Fruit fly (Drosophila melanogaster): ENCODE data around the gene HipHop.

The HipHop gene

DNA sequence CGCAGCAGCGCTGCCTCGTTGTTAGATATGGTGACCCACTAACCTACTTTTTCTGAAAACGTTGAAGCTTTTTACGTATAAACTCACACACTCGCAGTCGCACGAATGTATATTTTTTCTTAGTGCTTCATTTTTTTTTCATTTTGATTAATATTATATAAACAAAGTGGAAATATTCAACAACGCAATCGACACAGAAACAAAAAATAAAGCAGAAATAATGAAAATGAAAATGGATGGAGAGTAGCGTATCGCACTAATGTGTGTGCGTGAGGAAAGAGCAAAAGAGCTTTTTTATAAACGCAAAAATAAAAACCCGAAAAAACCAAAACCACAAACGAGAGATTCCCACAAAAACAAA, 34.9 kb upstream of the HipHop start:
- TF ChIP-seq dmrt93B (GFP tag; optimal IDR thresholded peaks at IDR 0.05), result no peak
- no peak for TF ChIP-seq pan (optimal IDR thresholded peaks at IDR 0.05)
- no peak for TF ChIP-seq br (GFP tag; optimal IDR thresholded peaks at IDR 0.05)
- no peak for TF ChIP-seq rgr (GFP tag; optimal IDR thresholded peaks at IDR 0.05)
- no peak for TF ChIP-seq Rel (GFP tag; optimal IDR thresholded peaks at IDR 0.05)
- no peak for TF ChIP-seq Rel (tag; optimal IDR thresholded peaks at IDR 0.05)
- TF ChIP-seq woc (GFP tag; optimal IDR thresholded peaks at IDR 0.05), result no peak
- no peak for TF ChIP-seq dsf (GFP tag; optimal IDR thresholded peaks at IDR 0.05; ENCODE audit: borderline replicate concordance)

DNA sequence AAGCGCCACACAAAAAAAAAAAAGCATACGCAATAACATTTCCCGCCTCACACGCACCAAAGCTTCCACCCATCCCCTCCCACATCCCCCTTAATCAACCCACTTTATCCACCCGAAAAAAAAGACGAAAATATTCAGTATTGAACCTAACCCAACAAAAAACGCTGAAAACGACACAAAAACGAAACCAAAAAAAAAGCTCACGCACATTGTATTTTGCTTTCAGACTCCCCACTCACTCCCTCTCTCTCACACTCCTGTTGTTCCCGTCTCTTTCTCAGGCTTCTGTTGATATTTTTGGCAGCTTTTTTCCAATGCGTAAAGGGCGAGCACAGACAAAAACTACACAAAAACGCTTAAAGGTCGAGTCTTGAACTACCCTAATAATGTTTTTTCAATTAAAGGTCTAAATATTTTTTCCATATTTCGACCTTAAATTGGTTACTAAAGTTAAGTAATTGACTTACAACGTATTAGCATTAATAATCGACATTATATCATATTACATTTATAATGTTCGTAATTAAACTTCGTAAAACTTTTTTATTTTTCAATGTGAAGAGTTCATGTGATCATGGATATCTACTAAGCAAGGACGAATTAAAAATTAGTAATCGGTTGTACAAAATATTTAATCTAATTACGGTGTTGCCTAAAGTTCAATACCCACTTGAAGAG, 34.4 kb upstream of the HipHop start:
- no peak for TF ChIP-seq CG9705 (GFP tag; optimal IDR thresholded peaks at IDR 0.05)
- TF ChIP-seq woc (GFP tag; optimal IDR thresholded peaks at IDR 0.05), result peak; percentile 26
- no peak for TF ChIP-seq Hr83 (GFP tag; optimal IDR thresholded peaks at IDR 0.05; ENCODE audit: poor library complexity, severe bottlenecking)
- peak; percentile 4 for TF ChIP-seq fru (GFP tag; optimal IDR thresholded peaks at IDR 0.05)
- TF ChIP-seq HLH106 (tag; optimal IDR thresholded peaks at IDR 0.05), result no peak
- TF ChIP-seq psq (GFP tag; optimal IDR thresholded peaks at IDR 0.05), result no peak
- TF ChIP-seq N (GFP tag; optimal IDR thresholded peaks at IDR 0.05), result no peak
- no peak for TF ChIP-seq Dif (GFP tag; optimal IDR thresholded peaks at IDR 0.05; ENCODE audit: partially characterized antibody)
- no peak for TF ChIP-seq tai (GFP tag; optimal IDR thresholded peaks at IDR 0.05)
- no peak for TF ChIP-seq dsf (GFP tag; optimal IDR thresholded peaks at IDR 0.05; ENCODE audit: borderline replicate concordance)
- no peak for TF ChIP-seq pan (optimal IDR thresholded peaks at IDR 0.05)
- TF ChIP-seq dmrt93B (GFP tag; optimal IDR thresholded peaks at IDR 0.05), result no peak
- TF ChIP-seq GATAd (GFP tag; optimal IDR thresholded peaks at IDR 0.05), result no peak
- TF ChIP-seq Dfd (GFP tag; optimal IDR thresholded peaks at IDR 0.05), result no peak
- TF ChIP-seq usp (GFP tag; optimal IDR thresholded peaks at IDR 0.05), result no peak
- no peak for TF ChIP-seq dl (GFP tag; optimal IDR thresholded peaks at IDR 0.05; ENCODE audit: insufficient read depth in 1 of 2, partially characterized antibody in 2 of 2)
- TF ChIP-seq CG32264 (GFP tag; optimal IDR thresholded peaks at IDR 0.05), result no peak
- no peak for TF ChIP-seq lola (GFP tag; optimal IDR thresholded peaks at IDR 0.05)
- TF ChIP-seq Rel (GFP tag; optimal IDR thresholded peaks at IDR 0.05), result no peak
- no peak for TF ChIP-seq Rel (tag; optimal IDR thresholded peaks at IDR 0.05)
- TF ChIP-seq h (GFP tag; optimal IDR thresholded peaks at IDR 0.05), result no peak
- no peak for TF ChIP-seq Jra (GFP tag; optimal IDR thresholded peaks at IDR 0.05)
- TF ChIP-seq ey (GFP tag; optimal IDR thresholded peaks at IDR 0.05), result no peak
- TF ChIP-seq Myc (optimal IDR thresholded peaks at IDR 0.05), result no peak
- TF ChIP-seq Mio (GFP tag; optimal IDR thresholded peaks at IDR 0.05), result no peak
- no peak for TF ChIP-seq rgr (GFP tag; optimal IDR thresholded peaks at IDR 0.05)
- TF ChIP-seq Abd-B (GFP tag; optimal IDR thresholded peaks at IDR 0.05), result no peak
- no peak for TF ChIP-seq jim (GFP tag; optimal IDR thresholded peaks at IDR 0.05)
- no peak for TF ChIP-seq CrebA (GFP tag; optimal IDR thresholded peaks at IDR 0.05; ENCODE audit: borderline replicate concordance)
- TF ChIP-seq brk (GFP tag; optimal IDR thresholded peaks at IDR 0.05), result no peak
- peak in 1 of 2 experiments; percentile 23 for TF ChIP-seq foxo (GFP tag; optimal IDR thresholded peaks at IDR 0.05)
- TF ChIP-seq OdsH (GFP tag; optimal IDR thresholded peaks at IDR 0.05), result no peak
- peak; percentile 29 for TF ChIP-seq sv (GFP tag; optimal IDR thresholded peaks at IDR 0.05)
- TF ChIP-seq Hnf4 (GFP tag; optimal IDR thresholded peaks at IDR 0.05), result no peak
- TF ChIP-seq sage (GFP tag; optimal IDR thresholded peaks at IDR 0.05), result no peak
- peak; percentile 18 for TF ChIP-seq Sp1 (GFP tag; optimal IDR thresholded peaks at IDR 0.05)
- TF ChIP-seq Hr78 (GFP tag; optimal IDR thresholded peaks at IDR 0.05), result no peak
- no peak for TF ChIP-seq Vsx2 (GFP tag; optimal IDR thresholded peaks at IDR 0.05; ENCODE audit: partially characterized antibody)

DNA sequence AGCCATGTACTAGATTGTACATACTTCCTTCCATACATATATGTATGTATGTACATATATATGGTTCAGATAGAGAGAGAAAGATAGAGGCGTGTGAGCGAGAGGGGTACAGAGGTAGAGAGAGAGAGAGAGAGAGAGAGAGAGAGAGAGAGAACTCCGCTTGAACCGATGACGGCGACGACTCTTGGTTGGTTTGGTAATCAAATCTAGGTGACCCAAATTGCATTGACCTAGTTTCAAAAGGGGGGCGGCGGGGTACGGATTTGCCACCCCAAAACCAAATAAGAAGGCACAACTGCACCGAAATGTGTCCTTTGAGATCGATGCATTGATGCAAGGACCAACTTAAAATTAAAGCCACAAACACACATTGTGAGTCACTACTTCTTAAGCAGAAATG, 33.1 kb upstream of the HipHop start:
- TF ChIP-seq dl (GFP tag; optimal IDR thresholded peaks at IDR 0.05; ENCODE audit: insufficient read depth in 1 of 2, partially characterized antibody in 2 of 2), result no peak
- no peak for TF ChIP-seq pan (optimal IDR thresholded peaks at IDR 0.05)
- no peak for TF ChIP-seq tai (GFP tag; optimal IDR thresholded peaks at IDR 0.05)
- no peak for TF ChIP-seq brk (GFP tag; optimal IDR thresholded peaks at IDR 0.05)
- TF ChIP-seq Sp1 (GFP tag; optimal IDR thresholded peaks at IDR 0.05), result no peak
- no peak for TF ChIP-seq Dif (GFP tag; optimal IDR thresholded peaks at IDR 0.05; ENCODE audit: partially characterized antibody)
- TF ChIP-seq Hr78 (GFP tag; optimal IDR thresholded peaks at IDR 0.05), result no peak
- TF ChIP-seq ey (GFP tag; optimal IDR thresholded peaks at IDR 0.05), result no peak
- no peak for TF ChIP-seq Jra (GFP tag; optimal IDR thresholded peaks at IDR 0.05)
- TF ChIP-seq Dfd (GFP tag; optimal IDR thresholded peaks at IDR 0.05), result no peak
- no peak for TF ChIP-seq br (GFP tag; optimal IDR thresholded peaks at IDR 0.05)
- no peak for TF ChIP-seq dmrt93B (GFP tag; optimal IDR thresholded peaks at IDR 0.05)
- TF ChIP-seq psq (GFP tag; optimal IDR thresholded peaks at IDR 0.05), result no peak
- TF ChIP-seq sage (GFP tag; optimal IDR thresholded peaks at IDR 0.05), result no peak
- TF ChIP-seq lola (GFP tag; optimal IDR thresholded peaks at IDR 0.05), result no peak
- no peak for TF ChIP-seq woc (GFP tag; optimal IDR thresholded peaks at IDR 0.05)
- TF ChIP-seq Mio (GFP tag; optimal IDR thresholded peaks at IDR 0.05), result no peak
- no peak for TF ChIP-seq HLH106 (tag; optimal IDR thresholded peaks at IDR 0.05)
- no peak for TF ChIP-seq foxo (GFP tag; optimal IDR thresholded peaks at IDR 0.05)

All from whole organism, wandering third instar larva.